Fruit fly (Drosophila melanogaster): ENCODE data around the gene Psf1.

The Psf1 gene

dm6 chr3L:1295693-1296092 is 48.2 kb upstream of the Psf1 start, which contains the start of gene Rabex-5 (continued):
- TF ChIP-seq Antp (GFP tag; optimal IDR thresholded peaks at IDR 0.05) (peak; percentile 65), CG3726 (GFP tag; IDR thresholded peaks at IDR 0.05) (no peak), fd102C (GFP tag; optimal IDR thresholded peaks at IDR 0.05) (no peak), wdn (GFP tag; IDR thresholded peaks at IDR 0.05) (no peak), gcm2 (GFP tag; optimal IDR thresholded peaks at IDR 0.05) (no peak), gce (GFP tag; IDR thresholded peaks at IDR 0.05) (no peak), CG14667 (GFP tag; IDR thresholded peaks at IDR 0.05) (no peak), ap (GFP tag; IDR thresholded peaks at IDR 0.05) (no peak), CG7357 (GFP tag; IDR thresholded peaks at IDR 0.05) (no peak), CG33557 (GFP tag; optimal IDR thresholded peaks at IDR 0.05) (no peak), CG4730 (GFP tag; IDR thresholded peaks at IDR 0.05) (no peak), NfI (GFP tag; optimal IDR thresholded peaks at IDR 0.05) (peak; percentile 29), CG12659 (GFP tag; optimal IDR thresholded peaks at IDR 0.05) (peak; percentile 65), CG11696 (GFP tag; IDR thresholded peaks at IDR 0.05) (no peak), CG1233 (GFP tag; optimal IDR thresholded peaks at IDR 0.05) (no peak), PHDP (tag; optimal IDR thresholded peaks at IDR 0.05) (no peak), ato (GFP tag; IDR thresholded peaks at IDR 0.05; ENCODE audit: partially characterized antibody) (peak; percentile 68), CG4854 (GFP tag; optimal IDR thresholded peaks at IDR 0.05) (no peak), slp2 (GFP tag; optimal IDR thresholded peaks at IDR 0.05) (no peak), ERR (GFP tag; optimal IDR thresholded peaks at IDR 0.05) (no peak), lbe (GFP tag; optimal IDR thresholded peaks at IDR 0.05) (no peak), CG10431 (GFP tag; optimal IDR thresholded peaks at IDR 0.05) (no peak), nmo (GFP tag; optimal IDR thresholded peaks at IDR 0.05) (peak; percentile 58), sim (GFP tag; IDR thresholded peaks at IDR 0.05) (no peak), CG10366 (GFP tag; IDR thresholded peaks at IDR 0.05) (peak; percentile 22; the same call in 1 of the 2 replicates), Ravus (GFP tag; IDR thresholded peaks at IDR 0.05) (no peak), gro (GFP tag; optimal IDR thresholded peaks at IDR 0.05) (no peak), gem (tag; optimal IDR thresholded peaks at IDR 0.05) (no peak), CG14710 (tag; optimal IDR thresholded peaks at IDR 0.05) (peak; percentile 49), Xrp1 (GFP tag; IDR thresholded peaks at IDR 0.05) (no peak; the same call in 1 of the 2 replicates), toy (GFP tag; IDR thresholded peaks at IDR 0.05) (no peak), Doc3 (GFP tag; IDR thresholded peaks at IDR 0.05; ENCODE audit: partially characterized antibody) (peak; percentile 67), ewg (GFP tag; optimal IDR thresholded peaks at IDR 0.05) (no peak), MESR4 (GFP tag; optimal IDR thresholded peaks at IDR 0.05) (peak; percentile 79), CG11398 (GFP tag; optimal IDR thresholded peaks at IDR 0.05) (no peak), Ets97D (GFP tag; optimal IDR thresholded peaks at IDR 0.05) (peak; percentile 63), CG11456 (GFP tag; IDR thresholded peaks at IDR 0.05) (peak; percentile 55; the same call in 1 of the 3 replicates), bab2 (GFP tag; optimal IDR thresholded peaks at IDR 0.05) (no peak), salm (tag; optimal IDR thresholded peaks at IDR 0.05) (no peak), CG11560 (tag; IDR thresholded peaks at IDR 0.05) (no peak), Abd-B (GFP tag; optimal IDR thresholded peaks at IDR 0.05) (peak; percentile 2), CG17385 (GFP tag; optimal IDR thresholded peaks at IDR 0.05) (no peak), ind (GFP tag; optimal IDR thresholded peaks at IDR 0.05) (peak; percentile 4), wor (GFP tag; IDR thresholded peaks at IDR 0.05) (no peak), row (GFP tag; IDR thresholded peaks at IDR 0.05) (peak; percentile 88), trh (GFP tag; optimal IDR thresholded peaks at IDR 0.05) (no peak), Taf1 (GFP tag; IDR thresholded peaks at IDR 0.05) (no peak), Doc2 (GFP tag; IDR thresholded peaks at IDR 0.05) (no peak), CG9215 (GFP tag; IDR thresholded peaks at IDR 0.05) (no peak), luna (GFP tag; optimal IDR thresholded peaks at IDR 0.05) (no peak), p53 (GFP tag; optimal IDR thresholded peaks at IDR 0.05) (peak; percentile 68), Hmx (GFP tag; optimal IDR thresholded peaks at IDR 0.05) (no peak), crp (GFP tag; optimal IDR thresholded peaks at IDR 0.05) (no peak)
